Fruit fly (Drosophila melanogaster): Measurements from ENCODE around the gene CG13685.

The CG13685 gene

DNA sequence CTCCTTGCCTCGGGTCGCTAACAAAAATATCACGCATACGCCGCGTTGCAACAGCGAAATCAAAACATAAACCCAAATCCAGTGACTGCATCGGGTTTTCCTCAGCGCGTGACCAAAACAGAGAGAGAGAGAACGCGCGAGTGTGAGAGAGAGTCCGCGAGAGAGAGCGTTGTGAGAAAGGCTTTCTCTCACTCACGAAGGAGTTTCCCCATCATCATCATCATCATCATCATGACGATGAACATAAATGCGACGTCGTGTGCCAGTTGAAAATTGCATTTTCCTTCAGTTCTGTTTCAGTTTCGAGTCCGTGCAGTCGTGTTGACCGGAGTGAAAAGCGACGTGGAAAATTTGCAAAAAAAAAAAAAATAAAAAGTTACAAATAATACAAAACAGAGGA, at the start of gene CG13685:
CG13685 (plus strand) TSS at position 301 of the 400 bp plus-strand sequence.
- peak; percentile 16; the same call in 1 of the 2 replicates for TF ChIP-seq CG7372 (GFP tag; IDR thresholded peaks at IDR 0.05)
- no peak for TF ChIP-seq crp (GFP tag; optimal IDR thresholded peaks at IDR 0.05)
- TF ChIP-seq Trl (optimal IDR thresholded peaks at IDR 0.05) = peak; percentile 27 to 34
- no peak for TF ChIP-seq Trl (GFP tag; optimal IDR thresholded peaks at IDR 0.05)

- TF ChIP-seq insv (GFP tag; optimal IDR thresholded peaks at IDR 0.05) = peak in 1 of 2 experiments; percentile 82
- no peak for TF ChIP-seq tx (GFP tag; optimal IDR thresholded peaks at IDR 0.05)
- no peak for TF ChIP-seq hkb (optimal IDR thresholded peaks at IDR 0.05)
- TF ChIP-seq hkb (GFP tag; IDR thresholded peaks at IDR 0.05) = no peak
- no peak for TF ChIP-seq ash1 (GFP tag; optimal IDR thresholded peaks at IDR 0.05)
- TF ChIP-seq amos (GFP tag; IDR thresholded peaks at IDR 0.05; ENCODE audit: partially characterized antibody) = no peak
- no peak for TF ChIP-seq HmgD (GFP tag; optimal IDR thresholded peaks at IDR 0.05)
- no peak for TF ChIP-seq CG18262 (tag; optimal IDR thresholded peaks at IDR 0.05)
- TF ChIP-seq CG14441 (GFP tag; IDR thresholded peaks at IDR 0.05) = no peak
- no peak for TF ChIP-seq CG1233 (GFP tag; optimal IDR thresholded peaks at IDR 0.05)
- TF ChIP-seq ro (GFP tag; IDR thresholded peaks at IDR 0.05) = no peak
- no peak for TF ChIP-seq eyg (GFP tag; optimal IDR thresholded peaks at IDR 0.05)
- TF ChIP-seq Elba2 (GFP tag; optimal IDR thresholded peaks at IDR 0.05) = no peak
- TF ChIP-seq CG12071 (GFP tag; optimal IDR thresholded peaks at IDR 0.05) = no peak
- no peak for TF ChIP-seq gce (GFP tag; IDR thresholded peaks at IDR 0.05)
- TF ChIP-seq CG17361 (GFP tag; IDR thresholded peaks at IDR 0.05) = no peak
- peak; percentile 55 for TF ChIP-seq CG5180 (GFP tag; optimal IDR thresholded peaks at IDR 0.05)
- TF ChIP-seq ab (GFP tag; optimal IDR thresholded peaks at IDR 0.05) = no peak
- TF ChIP-seq Dip2 (GFP tag; IDR thresholded peaks at IDR 0.05) = no peak
- no peak for TF ChIP-seq CG15696 (tag; optimal IDR thresholded peaks at IDR 0.05)
- TF ChIP-seq CG1024 (GFP tag; IDR thresholded peaks at IDR 0.05) = no peak
- no peak for TF ChIP-seq ems (GFP tag; optimal IDR thresholded peaks at IDR 0.05)
- no peak for TF ChIP-seq Camta (GFP tag; optimal IDR thresholded peaks at IDR 0.05)
- TF ChIP-seq CG16863 (GFP tag; optimal IDR thresholded peaks at IDR 0.05) = no peak
- no peak for TF ChIP-seq psq (GFP tag; optimal IDR thresholded peaks at IDR 0.05)
- peak; percentile 18; the same call in 1 of the 2 replicates for TF ChIP-seq Bgb (GFP tag; IDR thresholded peaks at IDR 0.05; ENCODE audit: partially characterized antibody)
- TF ChIP-seq CG17802 (tag; optimal IDR thresholded peaks at IDR 0.05) = peak; percentile 64
- no peak for TF ChIP-seq CG12659 (GFP tag; optimal IDR thresholded peaks at IDR 0.05)
- TF ChIP-seq otp (GFP tag; IDR thresholded peaks at IDR 0.05) = no peak
- TF ChIP-seq CG7271 (tag; optimal IDR thresholded peaks at IDR 0.05) = no peak
- TF ChIP-seq MBD-R2 (GFP tag; IDR thresholded peaks at IDR 0.05) = 0 out of 2 replicates have a peak, but pooled peaks have one; percentile 9
- no peak for TF ChIP-seq dpn (GFP tag; optimal IDR thresholded peaks at IDR 0.05)
- no peak for TF ChIP-seq CG1602 (GFP tag; optimal IDR thresholded peaks at IDR 0.05)
- no peak for TF ChIP-seq Pdp1 (GFP tag; optimal IDR thresholded peaks at IDR 0.05)
- no peak for TF ChIP-seq CG2129 (GFP tag; IDR thresholded peaks at IDR 0.05; ENCODE audit: partially characterized antibody)
- TF ChIP-seq CG11247 (GFP tag; IDR thresholded peaks at IDR 0.05) = no peak
- no peak for TF ChIP-seq CG2889 (GFP tag; IDR thresholded peaks at IDR 0.05)
- TF ChIP-seq dmrt99B (tag; optimal IDR thresholded peaks at IDR 0.05) = no peak
- TF ChIP-seq CG9797 (GFP tag; optimal IDR thresholded peaks at IDR 0.05) = no peak
- no peak for TF ChIP-seq emc (GFP tag; optimal IDR thresholded peaks at IDR 0.05)
- TF ChIP-seq pros (GFP tag; optimal IDR thresholded peaks at IDR 0.05) = peak; percentile 64
- no peak for TF ChIP-seq CG11723 (GFP tag; optimal IDR thresholded peaks at IDR 0.05)
- no peak for TF ChIP-seq CG34422 (GFP tag; IDR thresholded peaks at IDR 0.05)
- TF ChIP-seq fru (optimal IDR thresholded peaks at IDR 0.05) = no peak
- no peak for TF ChIP-seq Doc2 (GFP tag; IDR thresholded peaks at IDR 0.05)
- peak; percentile 34 for TF ChIP-seq Jarid2 (GFP tag; optimal IDR thresholded peaks at IDR 0.05)
- no peak for TF ChIP-seq CG9437 (GFP tag; optimal IDR thresholded peaks at IDR 0.05)
These were observed 33.8 kb upstream of the CG13685 start for dm6 chr3L:7713378-7713777.
